Fruit fly (Drosophila melanogaster): ENCODE results near the gene Reph.

Gene Reph

DNA sequence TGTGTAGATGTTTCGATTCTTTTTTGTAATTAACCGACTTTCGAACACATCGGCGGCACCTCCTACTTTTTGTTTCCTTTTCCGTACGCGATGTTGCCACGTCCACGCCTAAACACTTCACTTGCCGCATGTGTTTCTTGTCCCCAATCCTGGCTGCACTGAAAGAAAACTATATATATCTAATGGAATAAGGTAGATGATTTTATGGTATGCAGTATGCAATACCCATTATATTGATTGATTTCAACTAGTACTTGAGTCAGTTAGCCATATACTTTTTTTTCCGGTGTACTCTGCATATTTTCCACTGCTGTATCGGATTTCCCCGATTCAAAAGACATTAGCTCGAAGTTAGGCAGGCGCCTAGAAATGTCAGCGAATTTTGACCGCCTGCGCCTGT, 15.6 kb downstream of the Reph start (continued):
- no peak for TF ChIP-seq fd3F (GFP tag; optimal IDR thresholded peaks at IDR 0.05)
- no peak for TF ChIP-seq CG31388 (GFP tag; optimal IDR thresholded peaks at IDR 0.05)
- no peak for TF ChIP-seq Elba2 (GFP tag; optimal IDR thresholded peaks at IDR 0.05)
- TF ChIP-seq nerfin-1 (tag; optimal IDR thresholded peaks at IDR 0.05), result no peak
- no peak for TF ChIP-seq Rx (GFP tag; IDR thresholded peaks at IDR 0.05)
- no peak for TF ChIP-seq D (optimal IDR thresholded peaks at IDR 0.05)
- peak; percentile 3 for TF ChIP-seq D (GFP tag; optimal IDR thresholded peaks at IDR 0.05)
- peak; percentile 42; the same call in 1 of the 2 replicates for TF ChIP-seq CG6689 (GFP tag; IDR thresholded peaks at IDR 0.05)
- no peak for TF ChIP-seq Fer2 (tag; optimal IDR thresholded peaks at IDR 0.05)
- TF ChIP-seq Bgb (GFP tag; IDR thresholded peaks at IDR 0.05; ENCODE audit: partially characterized antibody), result no peak
- no peak for TF ChIP-seq CTCF (GFP tag; optimal IDR thresholded peaks at IDR 0.05)
- no peak for TF ChIP-seq Dll (GFP tag; IDR thresholded peaks at IDR 0.05; ENCODE audit: partially characterized antibody)
- no peak for TF ChIP-seq Dref (GFP tag; IDR thresholded peaks at IDR 0.05)
- no peak for TF ChIP-seq Sox102F (GFP tag; optimal IDR thresholded peaks at IDR 0.05)
- TF ChIP-seq CG14860 (GFP tag; IDR thresholded peaks at IDR 0.05; ENCODE audit: partially characterized antibody), result no peak
- TF ChIP-seq CG13775 (GFP tag; optimal IDR thresholded peaks at IDR 0.05), result peak; percentile 10
- TF ChIP-seq amos (GFP tag; IDR thresholded peaks at IDR 0.05; ENCODE audit: partially characterized antibody), result no peak
- TF ChIP-seq CG5245 (GFP tag; optimal IDR thresholded peaks at IDR 0.05), result no peak
- peak; percentile 12 for TF ChIP-seq lilli (GFP tag; optimal IDR thresholded peaks at IDR 0.05)
- no peak for TF ChIP-seq CG18619 (GFP tag; optimal IDR thresholded peaks at IDR 0.05)
- no peak; the same call in 1 of the 2 replicates for TF ChIP-seq chm (GFP tag; IDR thresholded peaks at IDR 0.05)
- no peak for TF ChIP-seq cas (GFP tag; IDR thresholded peaks at IDR 0.05)
- no peak for TF ChIP-seq CG2889 (GFP tag; IDR thresholded peaks at IDR 0.05)
- TF ChIP-seq sqz (GFP tag; optimal IDR thresholded peaks at IDR 0.05), result no peak
- TF ChIP-seq tin (GFP tag; optimal IDR thresholded peaks at IDR 0.05), result peak; percentile 20
- peak; percentile 33 for TF ChIP-seq phol (tag; optimal IDR thresholded peaks at IDR 0.05)
- TF ChIP-seq chif (GFP tag; optimal IDR thresholded peaks at IDR 0.05), result peak in 1 of 2 experiments; percentile 70
- no peak for TF ChIP-seq prd (optimal IDR thresholded peaks at IDR 0.05)
- TF ChIP-seq prd (GFP tag; IDR thresholded peaks at IDR 0.05), result peak; percentile 76
- no peak for TF ChIP-seq crol (GFP tag; IDR thresholded peaks at IDR 0.05)
- peak; percentile 81 for TF ChIP-seq dmrt11E (tag; optimal IDR thresholded peaks at IDR 0.05)
- TF ChIP-seq disco-r (GFP tag; optimal IDR thresholded peaks at IDR 0.05), result no peak
- peak; percentile 38 for TF ChIP-seq Ssrp (tag; optimal IDR thresholded peaks at IDR 0.05)
- no peak for TF ChIP-seq CG15073 (GFP tag; optimal IDR thresholded peaks at IDR 0.05)
- no peak for TF ChIP-seq mld (GFP tag; IDR thresholded peaks at IDR 0.05; ENCODE audit: partially characterized antibody)
- TF ChIP-seq NC2β (GFP tag; optimal IDR thresholded peaks at IDR 0.05), result peak; percentile 14
- no peak for TF ChIP-seq CG13123 (GFP tag; optimal IDR thresholded peaks at IDR 0.05)
- no peak for TF ChIP-seq CG17385 (GFP tag; optimal IDR thresholded peaks at IDR 0.05)
- peak; percentile 26 for TF ChIP-seq CG33557 (GFP tag; optimal IDR thresholded peaks at IDR 0.05)
- peak; percentile 61 for TF ChIP-seq ac (GFP tag; optimal IDR thresholded peaks at IDR 0.05)
- peak; percentile 74 for TF ChIP-seq zen (tag; optimal IDR thresholded peaks at IDR 0.05)
- TF ChIP-seq CG8924 (tag; optimal IDR thresholded peaks at IDR 0.05), result peak; percentile 21
- no peak for TF ChIP-seq tap (tag; optimal IDR thresholded peaks at IDR 0.05)
- no peak for TF ChIP-seq CG31365 (tag; optimal IDR thresholded peaks at IDR 0.05)
- peak; percentile 80 for TF ChIP-seq CG15696 (tag; optimal IDR thresholded peaks at IDR 0.05)
- TF ChIP-seq zfh1 (GFP tag; IDR thresholded peaks at IDR 0.05), result peak; percentile 63; the same call in 2 of the 3 replicates
- no peak for TF ChIP-seq Dip2 (GFP tag; IDR thresholded peaks at IDR 0.05)
- TF ChIP-seq Hey (tag; optimal IDR thresholded peaks at IDR 0.05), result no peak
- TF ChIP-seq CG7556 (GFP tag; optimal IDR thresholded peaks at IDR 0.05), result no peak
- TF ChIP-seq mam (GFP tag; optimal IDR thresholded peaks at IDR 0.05), result no peak
- TF ChIP-seq Doc2 (GFP tag; IDR thresholded peaks at IDR 0.05), result no peak
- TF ChIP-seq CG30431 (GFP tag; optimal IDR thresholded peaks at IDR 0.05), result peak; percentile 24
- TF ChIP-seq Six4 (GFP tag; optimal IDR thresholded peaks at IDR 0.05), result peak; percentile 33
